Fruit fly (Drosophila melanogaster) whole organism, pupa: Measurements from ENCODE around the gene Edem2.

Source experiments
- CG4496 ChIP-seq: fragments of 200-800 bp; sonication (Bioruptor generic); IDR thresholded peaks from 3 replicates; pipeline ENCODE4 v1.3.6; 2022; ENCODE audit warnings: missing biosample characterization, missing genetic modification characterization
- D1 ChIP-seq: fragments of 200-800 bp; sonication (Bioruptor generic); optimal IDR thresholded peaks from 2 replicates; lab custom pipeline; 2018; ENCODE audit warnings: missing biosample characterization, mild to moderate bottlenecking, missing genetic modification characterization, moderate library complexity
- EcR ChIP-seq: fragments of 200-800 bp; sonication (Bioruptor generic); optimal IDR thresholded peaks from 3 replicates; lab custom pipeline; 2019; ENCODE audit warnings: missing biosample characterization, missing genetic modification characterization, mild to moderate bottlenecking, moderate library complexity, missing genetic modification reagents

- no peak for TF ChIP-seq CG4496 (GFP tag; lab: Robert Waterston, UW)
- no peak for TF ChIP-seq EcR
- TF ChIP-seq D1 (tag; lab: Kevin White, UChicago): no peak
Observed at dm6 chr2L:13244759-13245308, 52.8 kb downstream of the Edem2 start.
